Worm (Caenorhabditis elegans): ENCODE results near the gene Y59A8B.12.
A peak's percentile ranks its signal among the peaks of the same experiment; 100 is the strongest.

Gene Y59A8B.12

DNA sequence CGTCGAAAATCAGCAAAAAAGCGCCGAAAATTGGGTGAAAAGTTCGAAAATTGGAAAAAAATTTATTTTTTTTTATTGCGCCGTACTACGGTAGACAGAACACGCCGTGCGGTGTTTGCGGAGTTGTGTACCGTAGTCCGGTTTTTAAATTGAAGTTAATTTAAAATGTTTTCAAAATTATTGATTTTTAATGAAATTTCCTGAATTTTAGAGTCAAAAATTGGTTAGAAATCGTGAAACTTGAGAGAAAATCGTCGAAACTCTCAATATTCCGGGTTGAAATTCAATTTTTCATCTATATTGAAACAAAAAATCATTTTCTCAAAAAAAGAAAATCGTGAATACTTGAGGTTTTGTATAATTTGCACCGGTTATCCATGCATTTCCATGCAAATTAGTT is 4.2 kb downstream of the Y59A8B.12 start, which contains the start of gene nova-1:
Gene nova-1, minus strand, starts transcription at position 101 of the 400 bp plus-strand sequence.
- TF ChIP-seq ceh-32 (tag; optimal IDR thresholded peaks at IDR 0.05; ENCODE audit: poor library complexity) (no peak), F44E2.7 (GFP tag; IDR thresholded peaks at IDR 0.05) (no peak), dmd-9 (GFP tag; IDR thresholded peaks at IDR 0.05) (no peak), fkh-10 (GFP tag; optimal IDR thresholded peaks at IDR 0.05) (no peak), hlh-11 (tag; optimal IDR thresholded peaks at IDR 0.05) (no peak), Y5F2A.4 (GFP tag; optimal IDR thresholded peaks at IDR 0.05) (no peak), daf-16 (GFP tag; optimal IDR thresholded peaks at IDR 0.05) (no peak), daf-16 (tag; optimal IDR thresholded peaks at IDR 0.05) (no peak), F26F4.8 (GFP tag; conservative IDR thresholded peaks at IDR 0.05) (no peak), tra-1 (GFP tag; IDR thresholded peaks at IDR 0.05) (no peak)

DNA sequence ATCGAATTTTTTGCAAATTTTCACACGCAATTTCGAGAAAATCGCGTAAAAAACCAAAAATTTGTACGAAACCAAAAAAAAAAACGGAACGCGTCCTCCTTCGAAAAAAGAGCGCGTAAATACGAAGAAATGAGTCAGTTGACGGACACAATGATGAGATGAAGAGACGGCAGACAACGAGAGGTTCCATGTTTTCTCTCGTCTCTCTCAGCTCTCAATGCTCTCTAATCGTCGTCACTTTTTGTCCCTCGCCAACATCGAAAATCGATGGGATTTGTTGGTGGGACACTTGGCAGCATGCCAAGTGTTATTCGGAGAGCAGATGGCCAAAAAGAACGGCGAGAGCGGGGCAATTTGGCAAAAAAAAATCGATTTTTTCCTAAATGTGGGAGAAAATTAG is 6.9 kb downstream of the Y59A8B.12 start:
- TF ChIP-seq egl-27 (tag; optimal IDR thresholded peaks at IDR 0.05) (no peak), set-16 (GFP tag; IDR thresholded peaks at IDR 0.05) (0 out of 2 replicates have a peak, but pooled peaks have one; percentile 7), ztf-11 (tag; optimal IDR thresholded peaks at IDR 0.05) (no peak), nhr-28 (tag; optimal IDR thresholded peaks at IDR 0.05) (peak; percentile 68), F37D6.2 (tag; optimal IDR thresholded peaks at IDR 0.05) (peak; percentile 44), ceh-20 (GFP tag; IDR thresholded peaks at IDR 0.05) (peak; percentile 77), mes-2 (tag; optimal IDR thresholded peaks at IDR 0.05; ENCODE audit: poor library complexity, severe bottlenecking) (peak; percentile 74), aly-2 (tag; optimal IDR thresholded peaks at IDR 0.05) (no peak), hlh-30 (tag; optimal IDR thresholded peaks at IDR 0.05; ENCODE audit: insufficient read depth) (peak; percentile 88), cey-2 (tag; optimal IDR thresholded peaks at IDR 0.05; ENCODE audit: borderline replicate concordance, insufficient read depth) (no peak), lin-15B (tag; optimal IDR thresholded peaks at IDR 0.05) (no peak), aha-1 (tag) (peak; percentile 98), ctbp-1 (GFP tag; IDR thresholded peaks at IDR 0.05) (peak; percentile 64), D1046.2 (GFP tag; IDR thresholded peaks at IDR 0.05) (no peak), dpl-1 (GFP tag; optimal IDR thresholded peaks at IDR 0.05) (peak; percentile 73), T20F7.1 (GFP tag; optimal IDR thresholded peaks at IDR 0.05) (peak; percentile 25), F26F4.8 (GFP tag; conservative IDR thresholded peaks at IDR 0.05) (no peak), lin-29 (GFP tag; IDR thresholded peaks at IDR 0.05) (peak; percentile 46; the same call in 1 of the 2 replicates), nhr-48 (tag; optimal IDR thresholded peaks at IDR 0.05) (peak; percentile 18), fkh-10 (GFP tag; optimal IDR thresholded peaks at IDR 0.05) (peak; percentile 1), nhr-11 (tag; optimal IDR thresholded peaks at IDR 0.05) (peak; percentile 76), mdl-1 (tag; optimal IDR thresholded peaks at IDR 0.05) (peak in 1 of 2 experiments; percentile 14), dmd-8 (GFP tag; IDR thresholded peaks at IDR 0.05) (no peak), nhr-25 (tag; optimal IDR thresholded peaks at IDR 0.05; ENCODE audit: borderline replicate concordance, insufficient read depth) (no peak), daf-8 (GFP tag; IDR thresholded peaks at IDR 0.05) (no peak), lir-3 (tag; optimal IDR thresholded peaks at IDR 0.05) (no peak), skn-1 (tag; optimal IDR thresholded peaks at IDR 0.05) (no peak), hlh-11 (tag; optimal IDR thresholded peaks at IDR 0.05) (peak; percentile 82), ceh-62 (tag; optimal IDR thresholded peaks at IDR 0.05) (no peak), ama-1 (optimal IDR thresholded peaks at IDR 0.05) (no peak), F44E2.7 (GFP tag; IDR thresholded peaks at IDR 0.05) (no peak), pha-4 (GFP tag; IDR thresholded peaks at IDR 0.05) (peak; percentile 31; the same call in 1 of the 2 replicates), pha-4 (tag; optimal IDR thresholded peaks at IDR 0.05) (peak; percentile 68), spr-3 (GFP tag; optimal IDR thresholded peaks at IDR 0.05) (no peak), attf-4 (tag; optimal IDR thresholded peaks at IDR 0.05) (no peak), gei-8 (GFP tag; optimal IDR thresholded peaks at IDR 0.05) (no peak), snpc-4 (tag; optimal IDR thresholded peaks at IDR 0.05) (peak; percentile 15), ZK337.2 (GFP tag; IDR thresholded peaks at IDR 0.05) (no peak), nhr-237 (tag; optimal IDR thresholded peaks at IDR 0.05) (no peak), daf-19 (GFP tag; conservative IDR thresholded peaks at IDR 0.05) (no peak), spr-1 (tag; optimal IDR thresholded peaks at IDR 0.05) (no peak), nhr-102 (tag; optimal IDR thresholded peaks at IDR 0.05) (peak; percentile 2), zip-2 (tag; optimal IDR thresholded peaks at IDR 0.05) (no peak), daf-12 (tag; optimal IDR thresholded peaks at IDR 0.05) (no peak)

Data from whole organism, L4 larva.